Worm (Caenorhabditis elegans) whole organism, L2 larva: ENCODE results near the gene T05H10.4.

Source experiments
- C34F6.9 ChIP-seq: fragments of 150-350 bp; optimal IDR thresholded peaks from 2 replicates; lab custom pipeline; 2014; ENCODE audit warnings: missing biosample characterization, missing genetic modification characterization
- F13H6.1 ChIP-seq: sonication (generic microtip); optimal IDR thresholded peaks from 2 replicates; lab custom pipeline; 2016; ENCODE audit warnings: missing genetic modification characterization, missing compliant biosample characterization
- R02D3.7 ChIP-seq: fragments of 150-350 bp; optimal IDR thresholded peaks from 2 replicates; lab custom pipeline; 2014; ENCODE audit warnings: missing biosample characterization, missing genetic modification characterization
- Y55F3AM.14 ChIP-seq: fragments of 200-800 bp; sonication (Bioruptor generic); optimal IDR thresholded peaks from 2 replicates; lab custom pipeline; 2018; ENCODE audit warnings: mild to moderate bottlenecking, missing genetic modification characterization, missing compliant biosample characterization
- ZK546.5 ChIP-seq: sonication (generic microtip); optimal IDR thresholded peaks from 2 replicates; lab custom pipeline; 2017; ENCODE audit warnings: missing biosample characterization, missing genetic modification characterization
- alr-1 ChIP-seq: fragments of 150-350 bp; optimal IDR thresholded peaks from 2 replicates; lab custom pipeline; 2014; ENCODE audit warnings: missing biosample characterization, missing genetic modification characterization
- aly-2 ChIP-seq: fragments of 150-350 bp; optimal IDR thresholded peaks from 2 replicates; lab custom pipeline; 2014; ENCODE audit warnings: missing biosample characterization, missing genetic modification characterization
- ceh-16 ChIP-seq: fragments of 150-350 bp; optimal IDR thresholded peaks from 2 replicates; lab custom pipeline; 2014; ENCODE audit warnings: missing biosample characterization, missing genetic modification characterization
- crh-2 ChIP-seq: sonication (generic microtip); optimal IDR thresholded peaks from 2 replicates; lab custom pipeline; 2017; ENCODE audit warnings: missing biosample characterization, missing genetic modification characterization
- dmd-4 ChIP-seq: sonication (generic microtip); optimal IDR thresholded peaks from 2 replicates; lab custom pipeline; 2017; ENCODE audit warnings: missing biosample characterization, missing genetic modification characterization
- elt-1 ChIP-seq: fragments of 150-350 bp; optimal IDR thresholded peaks from 2 replicates; lab custom pipeline; 2014; ENCODE audit warnings: missing biosample characterization, missing genetic modification characterization
- fos-1 ChIP-seq: fragments of 150-350 bp; optimal IDR thresholded peaks from 2 replicates; lab custom pipeline; 2014; ENCODE audit warnings: missing biosample characterization, missing genetic modification characterization
- gmeb-1 ChIP-seq: fragments of 150-350 bp; optimal IDR thresholded peaks from 2 replicates; lab custom pipeline; 2014; ENCODE audit warnings: missing biosample characterization, missing genetic modification characterization
- lin-11 ChIP-seq: fragments of 150-350 bp; sonication (generic microtip); optimal IDR thresholded peaks from 2 replicates; lab custom pipeline; 2014; ENCODE audit warnings: missing biosample characterization, missing genetic modification characterization, inconsistent platforms, mixed read lengths
- lin-13 ChIP-seq: fragments of 150-350 bp; optimal IDR thresholded peaks from 2 replicates; lab custom pipeline; 2014; ENCODE audit warnings: missing biosample characterization, missing genetic modification reagents, missing genetic modification characterization
- lin-39 ChIP-seq: fragments of 150-350 bp; optimal IDR thresholded peaks from 2 replicates; lab custom pipeline; 2014; ENCODE audit warnings: missing biosample characterization, missing genetic modification reagents, missing genetic modification characterization
- lsy-2 ChIP-seq, 2 experiments: fragments of 150-350 bp in 1 of 2; sonication (generic microtip) in 1 of 2; optimal IDR thresholded peaks; 2 replicates each; lab custom pipeline; 2014 to 2017; ENCODE audit warnings: missing biosample characterization in 2 of 2, missing genetic modification characterization in 2 of 2
- mab-5 ChIP-seq: fragments of 150-350 bp; optimal IDR thresholded peaks from 2 replicates; lab custom pipeline; 2014; ENCODE audit warnings: missing biosample characterization, missing genetic modification characterization
- mbf-1 ChIP-seq: sonication (generic microtip); optimal IDR thresholded peaks from 2 replicates; lab custom pipeline; 2017; ENCODE audit warnings: missing biosample characterization, missing genetic modification characterization
- nhr-10 ChIP-seq: sonication (generic microtip); optimal IDR thresholded peaks from 2 replicates; lab custom pipeline; 2017; ENCODE audit warnings: missing biosample characterization, missing genetic modification characterization
- nhr-11 ChIP-seq: fragments of 150-350 bp; optimal IDR thresholded peaks from 2 replicates; lab custom pipeline; 2014; ENCODE audit warnings: missing biosample characterization, missing genetic modification characterization
- nhr-12 ChIP-seq: fragments of 150-350 bp; optimal IDR thresholded peaks from 2 replicates; lab custom pipeline; 2014; ENCODE audit warnings: missing biosample characterization, missing genetic modification characterization
- nhr-129 ChIP-seq: fragments of 150-350 bp; optimal IDR thresholded peaks from 2 replicates; lab custom pipeline; 2014; ENCODE audit warnings: missing biosample characterization, missing genetic modification characterization
- nhr-21 ChIP-seq: fragments of 150-350 bp; optimal IDR thresholded peaks from 2 replicates; lab custom pipeline; 2014; ENCODE audit warnings: missing biosample characterization, missing genetic modification characterization
- nhr-23 ChIP-seq: fragments of 150-350 bp; optimal IDR thresholded peaks from 2 replicates; lab custom pipeline; 2014; ENCODE audit warnings: missing biosample characterization, missing genetic modification reagents, missing genetic modification characterization
- nhr-25 ChIP-seq: fragments of 150-350 bp; sonication (generic microtip); optimal IDR thresholded peaks from 3 replicates; lab custom pipeline; 2014; ENCODE audit warnings: missing biosample characterization, missing genetic modification characterization
- nhr-6 ChIP-seq: fragments of 150-350 bp; optimal IDR thresholded peaks from 2 replicates; lab custom pipeline; 2014; ENCODE audit warnings: missing biosample characterization, missing genetic modification characterization
- peb-1 ChIP-seq: fragments of 150-350 bp; optimal IDR thresholded peaks from 2 replicates; lab custom pipeline; 2014; ENCODE audit warnings: missing biosample characterization, missing genetic modification characterization
- sem-4 ChIP-seq: fragments of 150-350 bp; optimal IDR thresholded peaks from 2 replicates; lab custom pipeline; 2014; ENCODE audit warnings: missing biosample characterization, missing genetic modification reagents, missing genetic modification characterization
- sma-3 ChIP-seq: sonication (generic microtip); optimal IDR thresholded peaks from 2 replicates; lab custom pipeline; 2016; ENCODE audit warnings: missing genetic modification reagents, missing genetic modification characterization, missing compliant biosample characterization
- sma-9 ChIP-seq, 2 experiments: fragments of 150-350 bp in 1 of 2; sonication (generic microtip) in 1 of 2; optimal IDR thresholded peaks; 2 replicates each; lab custom pipeline; 2014 to 2016; ENCODE audit warnings: missing genetic modification characterization in 2 of 2, mild to moderate bottlenecking in 1 of 2, missing biosample characterization in 1 of 2, missing compliant biosample characterization in 1 of 2, missing genetic modification reagents in 1 of 2, moderate library complexity in 1 of 2
- snpc-4 ChIP-seq: fragments of 150-350 bp; optimal IDR thresholded peaks from 2 replicates; lab custom pipeline; 2014; ENCODE audit warnings: missing biosample characterization, missing genetic modification characterization
- unc-39 ChIP-seq: fragments of 150-350 bp; optimal IDR thresholded peaks from 2 replicates; lab custom pipeline; 2014; ENCODE audit warnings: missing biosample characterization, missing genetic modification characterization
- unc-55 ChIP-seq: fragments of 150-350 bp; sonication (generic microtip); optimal IDR thresholded peaks from 3 replicates; lab custom pipeline; 2014; ENCODE audit warnings: missing biosample characterization, missing genetic modification reagents, missing genetic modification characterization
- unc-62 ChIP-seq: fragments of 150-350 bp; optimal IDR thresholded peaks from 2 replicates; lab custom pipeline; 2014; ENCODE audit warnings: missing biosample characterization, missing genetic modification reagents, missing genetic modification characterization
- zag-1 ChIP-seq: fragments of 150-350 bp; optimal IDR thresholded peaks from 2 replicates; lab custom pipeline; 2014; ENCODE audit warnings: missing biosample characterization, missing genetic modification characterization
- ztf-11 ChIP-seq: sonication (generic microtip); optimal IDR thresholded peaks from 2 replicates; lab custom pipeline; 2017; ENCODE audit warnings: missing biosample characterization, missing genetic modification characterization
- ztf-4 ChIP-seq: fragments of 150-350 bp; optimal IDR thresholded peaks from 2 replicates; lab custom pipeline; 2014; ENCODE audit warnings: missing biosample characterization, missing genetic modification characterization

T05H10.4 gene

ce11 chrII:8057911-8058310 is 5.0 kb downstream of the T05H10.4 start:
- no peak for TF ChIP-seq alr-1
- TF ChIP-seq lsy-2 (tag; optimal IDR thresholded peaks at IDR 0.05; lab: Kevin White, UChicago): no peak
- no peak for TF ChIP-seq lin-39
- TF ChIP-seq nhr-21: no peak
- TF ChIP-seq dmd-4: no peak
- no peak for TF ChIP-seq unc-55
- TF ChIP-seq lin-11 (tag; lab: Kevin White, UChicago): no peak
- no peak for TF ChIP-seq unc-39 (tag; lab: Kevin White, UChicago)
- TF ChIP-seq elt-1 (tag; lab: Kevin White, UChicago): no peak
- no peak for TF ChIP-seq ztf-4
- no peak for TF ChIP-seq gmeb-1 (tag; lab: Kevin White, UChicago)
- TF ChIP-seq nhr-25: no peak
- no peak for TF ChIP-seq F13H6.1 (tag; lab: Kevin White, UChicago)
- TF ChIP-seq unc-62 (GFP tag; lab: Kevin White, UChicago): no peak
- no peak for TF ChIP-seq C34F6.9
- no peak for TF ChIP-seq nhr-12
- no peak for TF ChIP-seq nhr-10 (tag; lab: Kevin White, UChicago)
- no peak for TF ChIP-seq sem-4 (tag; lab: Kevin White, UChicago)
- TF ChIP-seq nhr-23 (tag; lab: Kevin White, UChicago): no peak
- no peak for TF ChIP-seq nhr-11 (tag; lab: Kevin White, UChicago)

- TF ChIP-seq gmeb-1 (tag; lab: Kevin White, UChicago): no peak
- TF ChIP-seq ceh-16: no peak
- TF ChIP-seq zag-1: no peak
- no peak for TF ChIP-seq mbf-1 (tag; lab: Kevin White, UChicago)
- TF ChIP-seq, all 48 proteins: peak for 0
These were observed 5.8 kb downstream of the T05H10.4 start, which contains the start of gene T05H10.8 for ce11 chrII:8058769-8059168. Gene T05H10.8 (plus strand): TSS chrII:8059069.

ce11 chrII:8059532-8059931 is 6.6 kb downstream of the T05H10.4 start:
- TF ChIP-seq unc-55 (no peak), sma-9 (GFP tag; optimal IDR thresholded peaks at IDR 0.05; lab: Kevin White, UChicago) (peak; percentile 18), sma-9 (tag; optimal IDR thresholded peaks at IDR 0.05; lab: Kevin White, UChicago) (no peak), nhr-21 (peak; percentile 24)

- peak; percentile 25 for TF ChIP-seq nhr-21
- TF ChIP-seq crh-2 (tag; lab: Kevin White, UChicago): peak; percentile 75
- peak; percentile 52 for TF ChIP-seq sma-9 (GFP tag; optimal IDR thresholded peaks at IDR 0.05; lab: Kevin White, UChicago)
- TF ChIP-seq sma-9 (tag; optimal IDR thresholded peaks at IDR 0.05; lab: Kevin White, UChicago): no peak
- TF ChIP-seq unc-62 (GFP tag; lab: Kevin White, UChicago): no peak
- TF ChIP-seq lsy-2 (tag; optimal IDR thresholded peaks at IDR 0.05; lab: Kevin White, UChicago): peak; percentile 28 to 85
- peak; percentile 87 for TF ChIP-seq nhr-129
- TF ChIP-seq fos-1 (tag; lab: Kevin White, UChicago): peak; percentile 60
- no peak for TF ChIP-seq ztf-4
- TF ChIP-seq mab-5: no peak
- TF ChIP-seq nhr-6 (tag; lab: Kevin White, UChicago): peak; percentile 4
- peak; percentile 53 for TF ChIP-seq lin-11 (tag; lab: Kevin White, UChicago)
- peak; percentile 21 for TF ChIP-seq Y55F3AM.14 (GFP tag; lab: Kevin White, UChicago)
- peak; percentile 64 for TF ChIP-seq sma-3
- TF ChIP-seq zag-1: peak; percentile 23
- no peak for TF ChIP-seq lin-39
- no peak for TF ChIP-seq R02D3.7 (tag; lab: Kevin White, UChicago)
- peak; percentile 72 for TF ChIP-seq F13H6.1 (tag; lab: Kevin White, UChicago)
- TF ChIP-seq ZK546.5 (tag; lab: Kevin White, UChicago): no peak
- TF ChIP-seq aly-2: no peak
- TF ChIP-seq snpc-4 (tag; lab: Kevin White, UChicago): peak; percentile 41
- TF ChIP-seq elt-1 (tag; lab: Kevin White, UChicago): no peak
- TF ChIP-seq unc-55: peak; percentile 79
- peak; percentile 70 for TF ChIP-seq lin-13
- peak; percentile 89 for TF ChIP-seq C34F6.9
These were observed 9.4 kb downstream of the T05H10.4 start, which contains the start of gene ufd-2 for ce11 chrII:8062334-8062791. Gene ufd-2 (plus strand): TSS chrII:8062741.

- no peak for TF ChIP-seq crh-2 (tag; lab: Kevin White, UChicago)
- TF ChIP-seq sem-4 (tag; lab: Kevin White, UChicago): no peak
- no peak for TF ChIP-seq elt-1 (tag; lab: Kevin White, UChicago)
- TF ChIP-seq nhr-11 (tag; lab: Kevin White, UChicago): no peak
- TF ChIP-seq sma-9 (GFP tag; optimal IDR thresholded peaks at IDR 0.05; lab: Kevin White, UChicago): no peak
- no peak for TF ChIP-seq sma-9 (tag; optimal IDR thresholded peaks at IDR 0.05; lab: Kevin White, UChicago)
- no peak for TF ChIP-seq mab-5
- no peak for TF ChIP-seq nhr-6 (tag; lab: Kevin White, UChicago)
- no peak for TF ChIP-seq lin-13
- TF ChIP-seq unc-55: no peak
- TF ChIP-seq ztf-11 (tag; lab: Kevin White, UChicago): no peak
- no peak for TF ChIP-seq peb-1 (tag; lab: Kevin White, UChicago)
- TF ChIP-seq mbf-1 (tag; lab: Kevin White, UChicago): no peak
- TF ChIP-seq aly-2: no peak
- no peak for TF ChIP-seq nhr-10 (tag; lab: Kevin White, UChicago)
These were observed 13.0 kb downstream of the T05H10.4 start, which contains the start of gene pdha-1 for ce11 chrII:8065985-8066384. Gene pdha-1 (plus strand): TSS chrII:8066285.
